Worm (Caenorhabditis elegans): ENCODE results near the gene polh-1.

ce11 chrIII:1951388-1951787, 1.3 kb upstream of the polh-1 start, which contains the start of gene F53A3.7:
- no peak for TF ChIP-seq zag-1 (tag; optimal IDR thresholded peaks at IDR 0.05)
- no peak for TF ChIP-seq mdl-1 (tag; optimal IDR thresholded peaks at IDR 0.05)
- TF ChIP-seq nhr-10 (tag; optimal IDR thresholded peaks at IDR 0.05) = no peak
- TF ChIP-seq nhr-237 (tag; optimal IDR thresholded peaks at IDR 0.05) = no peak
- no peak for TF ChIP-seq ZK546.5 (tag; optimal IDR thresholded peaks at IDR 0.05)
- TF ChIP-seq sma-9 (GFP tag; optimal IDR thresholded peaks at IDR 0.05) = no peak
- no peak for TF ChIP-seq sma-9 (tag; optimal IDR thresholded peaks at IDR 0.05)
- no peak for TF ChIP-seq lin-13 (GFP tag; optimal IDR thresholded peaks at IDR 0.05)
- no peak for TF ChIP-seq lin-39 (tag; optimal IDR thresholded peaks at IDR 0.05)
- no peak for TF ChIP-seq nhr-77 (tag; optimal IDR thresholded peaks at IDR 0.05)
- no peak for TF ChIP-seq egl-27 (tag; optimal IDR thresholded peaks at IDR 0.05)
- no peak for TF ChIP-seq fos-1 (tag; optimal IDR thresholded peaks at IDR 0.05)
- no peak for TF ChIP-seq lin-11 (tag; optimal IDR thresholded peaks at IDR 0.05)
- no peak for TF ChIP-seq aly-2 (tag; optimal IDR thresholded peaks at IDR 0.05)

All from whole organism, L2 larva.